Worm (Caenorhabditis elegans) whole organism, mixed stage, embryonic: ENCODE data around the gene ent-2.

Source experiments
- elt-1 ChIP-seq: sonication (generic microtip); optimal IDR thresholded peaks from 2 replicates; lab custom pipeline; 2017; ENCODE audit warnings: missing genetic modification characterization, mild to moderate bottlenecking, missing compliant biosample characterization, antibody characterized with exemption, moderate library complexity, borderline replicate concordance; ENCODE audit not compliant: insufficient read depth
- elt-3 ChIP-seq: fragments of 150-350 bp; optimal IDR thresholded peaks from 2 replicates; lab custom pipeline; 2014; ENCODE audit warnings: missing biosample characterization, missing genetic modification characterization
- pha-4 ChIP-seq: fragments of 150-350 bp; optimal IDR thresholded peaks from 2 replicates; lab custom pipeline; 2018; ENCODE audit warnings: missing biosample characterization, missing genetic modification reagents, missing genetic modification characterization
- unc-39 ChIP-seq: fragments of 150-350 bp; optimal IDR thresholded peaks from 2 replicates; lab custom pipeline; 2014; ENCODE audit warnings: missing biosample characterization, missing genetic modification characterization

DNA sequence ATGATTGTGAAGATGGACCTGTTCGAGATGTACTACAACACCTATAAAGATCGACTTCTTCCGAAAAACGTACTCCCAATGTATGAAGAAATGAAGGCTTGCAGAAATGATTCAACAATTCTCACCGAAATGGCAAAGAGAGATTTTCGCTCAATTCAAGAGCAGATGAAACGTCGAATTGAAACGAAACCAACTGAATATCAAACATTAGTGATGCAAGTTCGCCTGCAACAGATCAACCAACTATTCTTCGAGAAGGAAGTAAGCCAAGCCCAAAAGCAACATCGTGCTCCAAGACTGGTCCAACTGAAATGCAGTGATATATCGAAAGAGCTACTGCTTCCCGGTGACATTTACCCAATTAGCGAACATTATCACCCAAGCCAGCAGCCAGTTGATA lies 8.8 kb downstream of the ent-2 start:
- TF ChIP-seq elt-1 (tag; lab: Kevin White, UChicago) (no peak), elt-3 (no peak), pha-4 (no peak), unc-39 (tag; lab: Kevin White, UChicago) (no peak)
